Worm (Caenorhabditis elegans) whole organism, early embryonic: Measurements from ENCODE around the gene K11H12.11.

Experiments
- F13C5.2 ChIP-seq: sonication (generic microtip); optimal IDR thresholded peaks from 2 replicates; lab custom pipeline; 2017; ENCODE audit warnings: mild to moderate bottlenecking, missing genetic modification characterization, inconsistent platforms, missing compliant biosample characterization
- aly-1 ChIP-seq: sonication (generic microtip); optimal IDR thresholded peaks from 2 replicates; lab custom pipeline; 2016; ENCODE audit warnings: missing genetic modification characterization, missing compliant biosample characterization
- ama-1 ChIP-seq: fragments of 150-350 bp; optimal IDR thresholded peaks from 2 replicates; lab custom pipeline; 2014
- ceh-13 ChIP-seq: fragments of 200-800 bp; sonication (Bioruptor generic); optimal IDR thresholded peaks from 2 replicates; lab custom pipeline; 2018; ENCODE audit warnings: mild to moderate bottlenecking, missing genetic modification characterization, missing compliant biosample characterization
- ceh-36 ChIP-seq: sonication (generic microtip); optimal IDR thresholded peaks from 2 replicates; lab custom pipeline; 2016; ENCODE audit warnings: missing genetic modification characterization, inconsistent platforms, missing compliant biosample characterization
- ets-7 ChIP-seq: sonication (generic microtip); optimal IDR thresholded peaks from 2 replicates; lab custom pipeline; 2016; ENCODE audit warnings: missing genotype, missing genetic modification characterization, missing compliant biosample characterization
- flt-1 ChIP-seq: fragments of 200-800 bp; sonication (Bioruptor generic); IDR thresholded peaks from 2 replicates; pipeline ENCODE4 v1.3.6; 2022; ENCODE audit warnings: missing genetic modification characterization, missing compliant biosample characterization
- hmg-4 ChIP-seq: fragments of 200-800 bp; sonication (Bioruptor generic); optimal IDR thresholded peaks from 2 replicates; lab custom pipeline; 2018; ENCODE audit warnings: mild to moderate bottlenecking, missing genetic modification characterization, missing compliant biosample characterization
- hnd-1 ChIP-seq: sonication (generic microtip); optimal IDR thresholded peaks from 2 replicates; lab custom pipeline; 2016; ENCODE audit warnings: missing genetic modification characterization, missing compliant biosample characterization
- scrt-1 ChIP-seq: fragments of 200-800 bp; sonication (Bioruptor generic); IDR thresholded peaks from 2 replicates; pipeline ENCODE4 v1.3.6; 2022; ENCODE audit warnings: missing genetic modification characterization, missing compliant biosample characterization
- sea-1 ChIP-seq: fragments of 200-800 bp; sonication (Bioruptor generic); conservative IDR thresholded peaks from 2 replicates; pipeline ENCODE4 v1.3.6; 2022; ENCODE audit warnings: missing genetic modification characterization, missing compliant biosample characterization
- tra-4 ChIP-seq: sonication (generic microtip); optimal IDR thresholded peaks from 2 replicates; lab custom pipeline; 2017; ENCODE audit warnings: missing genetic modification characterization, missing compliant biosample characterization

- TF ChIP-seq ceh-13 (GFP tag; lab: Kevin White, UChicago) (no peak), ceh-36 (tag; lab: Kevin White, UChicago) (no peak), ama-1 (lab: Kevin White, UChicago) (no peak), flt-1 (GFP tag; lab: Robert Waterston, UW) (no peak), ets-7 (no peak), sea-1 (GFP tag; lab: Robert Waterston, UW) (no peak), tra-4 (tag; lab: Kevin White, UChicago) (no peak), scrt-1 (GFP tag; lab: Robert Waterston, UW) (no peak), hmg-4 (GFP tag; lab: Kevin White, UChicago) (no peak), hnd-1 (tag; lab: Kevin White, UChicago) (no peak), F13C5.2 (tag; lab: Kevin White, UChicago) (no peak), aly-1 (tag; lab: Kevin White, UChicago) (no peak)
These were observed 49.0 kb upstream of the K11H12.11 start, which contains the start of gene Y55F3C.10 for ce11 chrIV:719351-719750.
